Worm (Caenorhabditis elegans): Measurements from ENCODE around the gene ilc-17.1.

The ilc-17.1 gene

ce11 chrX:12755021-12755420, 14.6 kb downstream of the ilc-17.1 start:
- TF ChIP-seq ref-1 (GFP tag; conservative IDR thresholded peaks at IDR 0.05) (no peak), ztf-29 (GFP tag; IDR thresholded peaks at IDR 0.05) (no peak), tab-1 (GFP tag; IDR thresholded peaks at IDR 0.05) (no peak), med-1 (GFP tag; optimal IDR thresholded peaks at IDR 0.05; ENCODE audit: insufficient read depth) (no peak), flt-1 (GFP tag; IDR thresholded peaks at IDR 0.05) (no peak), klf-2 (GFP tag; conservative IDR thresholded peaks at IDR 0.05) (no peak), ztf-23 (GFP tag; IDR thresholded peaks at IDR 0.05) (no peak)

ce11 chrX:12754043-12754442, 15.6 kb downstream of the ilc-17.1 start:
- no peak for TF ChIP-seq cog-1 (tag; optimal IDR thresholded peaks at IDR 0.05)
- no peak for TF ChIP-seq klf-2 (GFP tag; conservative IDR thresholded peaks at IDR 0.05)
- TF ChIP-seq med-1 (GFP tag; optimal IDR thresholded peaks at IDR 0.05; ENCODE audit: insufficient read depth): no peak
- TF ChIP-seq ztf-29 (GFP tag; IDR thresholded peaks at IDR 0.05): no peak
- TF ChIP-seq flt-1 (GFP tag; IDR thresholded peaks at IDR 0.05): no peak
- no peak for TF ChIP-seq ztf-23 (GFP tag; IDR thresholded peaks at IDR 0.05)
- TF ChIP-seq ref-1 (GFP tag; conservative IDR thresholded peaks at IDR 0.05): no peak
- no peak for TF ChIP-seq tab-1 (GFP tag; IDR thresholded peaks at IDR 0.05)
- TF ChIP-seq T22C8.4 (GFP tag; IDR thresholded peaks at IDR 0.05): no peak

ce11 chrX:12750805-12751204, 18.8 kb downstream of the ilc-17.1 start:
- TF ChIP-seq ztf-29 (GFP tag; IDR thresholded peaks at IDR 0.05): no peak
- no peak for TF ChIP-seq klf-2 (GFP tag; conservative IDR thresholded peaks at IDR 0.05)
- no peak for TF ChIP-seq med-1 (GFP tag; optimal IDR thresholded peaks at IDR 0.05; ENCODE audit: insufficient read depth)
- no peak for TF ChIP-seq cog-1 (tag; optimal IDR thresholded peaks at IDR 0.05)
- TF ChIP-seq ztf-23 (GFP tag; IDR thresholded peaks at IDR 0.05): no peak
- TF ChIP-seq tab-1 (GFP tag; IDR thresholded peaks at IDR 0.05): no peak
- TF ChIP-seq ref-1 (GFP tag; conservative IDR thresholded peaks at IDR 0.05): no peak
- no peak for TF ChIP-seq T22C8.4 (GFP tag; IDR thresholded peaks at IDR 0.05)
- no peak for TF ChIP-seq flt-1 (GFP tag; IDR thresholded peaks at IDR 0.05)

- TF ChIP-seq tab-1 (GFP tag; IDR thresholded peaks at IDR 0.05) (no peak), cog-1 (tag; optimal IDR thresholded peaks at IDR 0.05) (no peak), ztf-23 (GFP tag; IDR thresholded peaks at IDR 0.05) (no peak), med-1 (GFP tag; optimal IDR thresholded peaks at IDR 0.05; ENCODE audit: insufficient read depth) (no peak), flt-1 (GFP tag; IDR thresholded peaks at IDR 0.05) (no peak), T22C8.4 (GFP tag; IDR thresholded peaks at IDR 0.05) (no peak), klf-2 (GFP tag; conservative IDR thresholded peaks at IDR 0.05) (no peak), ref-1 (GFP tag; conservative IDR thresholded peaks at IDR 0.05) (no peak), ztf-29 (GFP tag; IDR thresholded peaks at IDR 0.05) (no peak)
Measured at ce11 chrX:12749530-12750240, 19.9 kb downstream of the ilc-17.1 start, which contains the start of gene pgp-14. pgp-14 (minus strand) TSS chrX:12749580.

- TF ChIP-seq ztf-23 (GFP tag; IDR thresholded peaks at IDR 0.05): no peak
- no peak for TF ChIP-seq tab-1 (GFP tag; IDR thresholded peaks at IDR 0.05)
- no peak for TF ChIP-seq ztf-29 (GFP tag; IDR thresholded peaks at IDR 0.05)
- TF ChIP-seq ref-1 (GFP tag; conservative IDR thresholded peaks at IDR 0.05): no peak
- no peak for TF ChIP-seq T22C8.4 (GFP tag; IDR thresholded peaks at IDR 0.05)
- no peak for TF ChIP-seq med-1 (GFP tag; optimal IDR thresholded peaks at IDR 0.05; ENCODE audit: insufficient read depth)
- TF ChIP-seq cog-1 (tag; optimal IDR thresholded peaks at IDR 0.05): no peak
- no peak for TF ChIP-seq flt-1 (GFP tag; IDR thresholded peaks at IDR 0.05)
- no peak for TF ChIP-seq klf-2 (GFP tag; conservative IDR thresholded peaks at IDR 0.05)
Measured at ce11 chrX:12738454-12738853, 31.1 kb downstream of the ilc-17.1 start, which contains the start of gene pgp-13. pgp-13 (plus strand) TSS chrX:12738754.

ce11 chrX:12731188-12731857, 38.3 kb downstream of the ilc-17.1 start, which contains the start of gene pgp-12:
pgp-12 (plus strand) TSS chrX:12731807.
- TF ChIP-seq ref-1 (GFP tag; conservative IDR thresholded peaks at IDR 0.05) (no peak), flt-1 (GFP tag; IDR thresholded peaks at IDR 0.05) (no peak), klf-2 (GFP tag; conservative IDR thresholded peaks at IDR 0.05) (no peak), T22C8.4 (GFP tag; IDR thresholded peaks at IDR 0.05) (no peak), cog-1 (tag; optimal IDR thresholded peaks at IDR 0.05) (no peak), ztf-29 (GFP tag; IDR thresholded peaks at IDR 0.05) (no peak), med-1 (GFP tag; optimal IDR thresholded peaks at IDR 0.05; ENCODE audit: insufficient read depth) (no peak), tab-1 (GFP tag; IDR thresholded peaks at IDR 0.05) (no peak), ztf-23 (GFP tag; IDR thresholded peaks at IDR 0.05) (no peak)

- TF ChIP-seq ztf-23 (GFP tag; IDR thresholded peaks at IDR 0.05): no peak
Measured at ce11 chrX:12730075-12730474, 39.5 kb downstream of the ilc-17.1 start.

- TF ChIP-seq tab-1 (GFP tag; IDR thresholded peaks at IDR 0.05): no peak
- no peak for TF ChIP-seq med-1 (GFP tag; optimal IDR thresholded peaks at IDR 0.05; ENCODE audit: insufficient read depth)
- TF ChIP-seq ztf-29 (GFP tag; IDR thresholded peaks at IDR 0.05): no peak
- TF ChIP-seq T22C8.4 (GFP tag; IDR thresholded peaks at IDR 0.05): no peak
Measured at ce11 chrX:12726129-12726528, 43.5 kb downstream of the ilc-17.1 start.

- TF ChIP-seq med-1 (GFP tag; optimal IDR thresholded peaks at IDR 0.05; ENCODE audit: insufficient read depth) (no peak), klf-2 (GFP tag; conservative IDR thresholded peaks at IDR 0.05) (no peak), ref-1 (GFP tag; conservative IDR thresholded peaks at IDR 0.05) (no peak), ztf-29 (GFP tag; IDR thresholded peaks at IDR 0.05) (no peak), ztf-23 (GFP tag; IDR thresholded peaks at IDR 0.05) (no peak), tab-1 (GFP tag; IDR thresholded peaks at IDR 0.05) (no peak), flt-1 (GFP tag; IDR thresholded peaks at IDR 0.05) (no peak), T22C8.4 (GFP tag; IDR thresholded peaks at IDR 0.05) (no peak), cog-1 (tag; optimal IDR thresholded peaks at IDR 0.05) (no peak)
Measured at ce11 chrX:12721429-12721828, 48.2 kb downstream of the ilc-17.1 start.
